Fruit fly (Drosophila melanogaster) whole organism, adult: Measurements from ENCODE around the gene PK1-R.

Source experiments
- CG12768 ChIP-seq: fragments of 200-800 bp; sonication (Bioruptor generic); optimal IDR thresholded peaks from 2 replicates; lab custom pipeline; 2017; ENCODE audit warnings: missing biosample characterization, missing genetic modification characterization, mild to moderate bottlenecking, moderate library complexity, missing genetic modification reagents
- CG33017 ChIP-seq: fragments of 200-800 bp; sonication (Bioruptor generic); optimal IDR thresholded peaks from 2 replicates; lab custom pipeline; 2018; ENCODE audit warnings: missing biosample characterization, mild to moderate bottlenecking, missing genetic modification characterization, moderate library complexity
- Clk ChIP-seq: fragments of 200-800 bp; sonication (Bioruptor generic); optimal IDR thresholded peaks from 2 replicates; lab custom pipeline; 2017; ENCODE audit warnings: missing biosample characterization, missing genetic modification characterization
- Crg-1 ChIP-seq: fragments of 200-800 bp; sonication (Bioruptor generic); optimal IDR thresholded peaks from 2 replicates; lab custom pipeline; 2016; ENCODE audit warnings: missing biosample characterization, missing genetic modification characterization
- Mnt ChIP-seq: fragments of 200-800 bp; sonication (Bioruptor generic); optimal IDR thresholded peaks from 2 replicates; lab custom pipeline; 2016; ENCODE audit warnings: missing biosample characterization, mild to moderate bottlenecking, missing genetic modification characterization
- bab1 ChIP-seq: fragments of 200-800 bp; sonication (Bioruptor generic); optimal IDR thresholded peaks from 3 replicates; lab custom pipeline; 2019; ENCODE audit warnings: missing biosample characterization, mild to moderate bottlenecking, missing genetic modification characterization, moderate library complexity

- TF ChIP-seq CG12768 (GFP tag; lab: Kevin White, UChicago) = no peak
- TF ChIP-seq Mnt (GFP tag; lab: Kevin White, UChicago) = no peak
- no peak for TF ChIP-seq Crg-1 (GFP tag; lab: Kevin White, UChicago)
- no peak for TF ChIP-seq CG33017 (tag; lab: Kevin White, UChicago)
- TF ChIP-seq Clk (GFP tag; lab: Kevin White, UChicago) = no peak
- TF ChIP-seq bab1 = no peak
These were observed 15.4 kb upstream of the PK1-R start, which contains the start of gene Kif19A for dm6 chr3R:14118350-14118749.
